Worm (Caenorhabditis elegans) whole organism, mixed stage, embryonic: Measurements from ENCODE around the gene col-116.
"Not testable (repeated sequence)": the region's sequence is repeated elsewhere in the genome, so short reads cannot be mapped to it uniquely, and the experiment has no call there.

Experiments
- M03D4.4 ChIP-seq: sonication (generic microtip); optimal IDR thresholded peaks from 2 replicates; lab custom pipeline; 2017; ENCODE audit warnings: mild to moderate bottlenecking, missing genetic modification characterization, missing compliant biosample characterization
- bed-3 ChIP-seq: fragments of 200-800 bp; sonication (Bioruptor generic); optimal IDR thresholded peaks from 3 replicates; lab custom pipeline; 2018; ENCODE audit warnings: mild to moderate bottlenecking, missing genetic modification characterization, moderate library complexity, missing compliant biosample characterization
- ceh-39 ChIP-seq: fragments of 150-350 bp; optimal IDR thresholded peaks from 2 replicates; lab custom pipeline; 2014; ENCODE audit warnings: missing biosample characterization, missing genetic modification characterization
- ceh-43 ChIP-seq: fragments of 200-800 bp; sonication (Bioruptor generic); optimal IDR thresholded peaks from 2 replicates; lab custom pipeline; 2018; ENCODE audit warnings: mild to moderate bottlenecking, missing genetic modification characterization, moderate library complexity, missing compliant biosample characterization
- ceh-83 ChIP-seq: fragments of 200-800 bp; sonication (Bioruptor generic); optimal IDR thresholded peaks from 2 replicates; lab custom pipeline; 2018; ENCODE audit warnings: mild to moderate bottlenecking, missing genetic modification characterization, missing compliant biosample characterization
- ces-1 ChIP-seq: fragments of 150-350 bp; optimal IDR thresholded peaks from 2 replicates; lab custom pipeline; 2014; ENCODE audit warnings: missing biosample characterization, missing genetic modification reagents, missing genetic modification characterization
- cnd-1 ChIP-seq: fragments of 200-800 bp; sonication (Bioruptor generic); optimal IDR thresholded peaks from 2 replicates; lab custom pipeline; 2018; ENCODE audit warnings: mild to moderate bottlenecking, missing genetic modification characterization, missing compliant biosample characterization
- drap-1 ChIP-seq: fragments of 200-800 bp; sonication (Bioruptor generic); optimal IDR thresholded peaks from 3 replicates; lab custom pipeline; 2018; ENCODE audit warnings: mild to moderate bottlenecking, missing genetic modification characterization, missing compliant biosample characterization
- elt-3 ChIP-seq: fragments of 150-350 bp; optimal IDR thresholded peaks from 2 replicates; lab custom pipeline; 2014; ENCODE audit warnings: missing biosample characterization, missing genetic modification characterization
- ham-2 ChIP-seq: fragments of 200-800 bp; sonication (Bioruptor generic); optimal IDR thresholded peaks from 2 replicates; lab custom pipeline; 2018; ENCODE audit warnings: mild to moderate bottlenecking, missing genetic modification characterization, missing compliant biosample characterization
- hlh-1 ChIP-seq: fragments of 150-350 bp; optimal IDR thresholded peaks from 2 replicates; lab custom pipeline; 2014; ENCODE audit warnings: missing biosample characterization, missing genetic modification reagents, missing genetic modification characterization
- mls-2 ChIP-seq: sonication (generic microtip); optimal IDR thresholded peaks from 2 replicates; lab custom pipeline; 2016; ENCODE audit warnings: mild to moderate bottlenecking, missing genetic modification characterization, moderate library complexity, missing compliant biosample characterization
- nhr-237 ChIP-seq: fragments of 150-350 bp; optimal IDR thresholded peaks from 2 replicates; lab custom pipeline; 2014; ENCODE audit warnings: missing biosample characterization, missing genetic modification characterization
- sptf-1 ChIP-seq: sonication (generic microtip); optimal IDR thresholded peaks from 2 replicates; lab custom pipeline; 2017; ENCODE audit warnings: mild to moderate bottlenecking, missing genetic modification characterization, moderate library complexity, missing compliant biosample characterization
- unc-120 ChIP-seq: sonication (generic microtip); optimal IDR thresholded peaks from 2 replicates; lab custom pipeline; 2017; ENCODE audit warnings: missing genetic modification characterization, missing compliant biosample characterization; ENCODE audit not compliant: poor library complexity, severe bottlenecking

The col-116 gene

DNA sequence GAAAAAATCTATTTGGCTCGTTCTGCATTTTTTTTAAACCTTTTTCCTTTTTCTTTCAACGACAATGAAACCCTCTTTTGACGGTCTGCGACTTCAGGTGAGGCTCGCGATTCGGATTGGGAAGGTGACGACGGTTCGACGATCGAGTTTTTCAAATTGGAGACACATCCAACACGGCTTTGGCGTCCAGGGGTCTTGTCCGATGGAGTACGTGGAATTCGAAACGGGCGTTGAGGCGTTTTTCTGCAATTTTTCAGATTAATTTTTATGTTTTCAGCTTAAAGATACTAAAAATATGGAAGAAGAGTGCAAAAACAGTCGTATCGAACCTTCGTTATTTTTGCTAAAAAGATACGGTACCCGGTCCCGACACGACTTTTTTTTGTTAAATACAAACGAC lies 33.4 kb downstream of the col-116 start, which contains the start of gene D2096.10:
TSS of gene D2096.10 (minus strand) at position 101 of the 400 bp plus-strand sequence.
- TF ChIP-seq ces-1 (GFP tag; lab: Kevin White, UChicago); M03D4.4 (tag; lab: Kevin White, UChicago); ceh-43 (GFP tag; lab: Kevin White, UChicago): not testable (repeated sequence)

DNA sequence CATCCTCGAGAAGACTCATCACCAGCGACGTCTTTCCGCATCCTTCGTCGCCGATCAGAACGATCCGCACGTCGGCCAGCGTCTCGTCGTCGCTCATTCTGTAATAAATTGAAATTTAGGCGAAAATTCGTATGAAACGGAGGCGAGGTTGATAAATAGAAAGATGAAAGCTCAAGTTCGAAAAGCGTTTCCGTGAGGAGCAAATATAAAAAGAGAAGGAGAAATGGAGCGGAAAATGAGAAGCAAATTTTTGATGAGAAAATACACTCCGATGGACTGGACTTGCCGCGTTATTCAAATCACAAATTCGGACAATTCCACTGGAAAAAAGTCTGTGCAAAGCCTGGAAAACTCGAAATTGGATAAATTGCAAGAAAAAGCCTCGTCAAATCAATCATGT lies 38.4 kb downstream of the col-116 start, which contains the start of gene D2096.11:
TSS of gene D2096.11 (minus strand) at position 101 of the 400 bp plus-strand sequence.
- TF ChIP-seq ceh-39 (tag; lab: Kevin White, UChicago), result no peak
- TF ChIP-seq, all 35 proteins: peak for 0

DNA sequence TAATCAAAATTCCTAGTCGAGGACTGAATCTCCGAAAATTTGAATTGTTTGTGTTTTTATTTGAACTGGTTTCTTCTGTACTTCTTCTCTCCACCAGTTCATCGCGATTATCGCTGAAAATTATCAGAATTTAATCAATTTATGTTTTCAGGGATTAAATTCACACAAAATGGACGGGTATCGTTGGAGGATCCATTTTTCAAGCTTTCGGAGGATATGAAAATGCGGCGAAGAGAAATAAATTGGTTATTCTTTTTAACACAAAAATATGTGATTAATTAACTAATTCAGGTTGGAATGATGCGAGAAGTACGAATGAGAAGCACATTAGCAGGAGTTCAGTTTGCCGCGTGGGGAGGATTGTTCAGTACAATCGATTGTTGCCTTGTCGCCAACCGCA lies 40.6 kb downstream of the col-116 start, which contains the start of gene timm-17B.2:
TSS of gene timm-17B.2 (plus strand) at position 301 of the 400 bp plus-strand sequence.
- TF ChIP-seq hlh-1 (tag; lab: Kevin White, UChicago) (no peak), mls-2 (tag; lab: Kevin White, UChicago) (no peak), ham-2 (no peak)

DNA sequence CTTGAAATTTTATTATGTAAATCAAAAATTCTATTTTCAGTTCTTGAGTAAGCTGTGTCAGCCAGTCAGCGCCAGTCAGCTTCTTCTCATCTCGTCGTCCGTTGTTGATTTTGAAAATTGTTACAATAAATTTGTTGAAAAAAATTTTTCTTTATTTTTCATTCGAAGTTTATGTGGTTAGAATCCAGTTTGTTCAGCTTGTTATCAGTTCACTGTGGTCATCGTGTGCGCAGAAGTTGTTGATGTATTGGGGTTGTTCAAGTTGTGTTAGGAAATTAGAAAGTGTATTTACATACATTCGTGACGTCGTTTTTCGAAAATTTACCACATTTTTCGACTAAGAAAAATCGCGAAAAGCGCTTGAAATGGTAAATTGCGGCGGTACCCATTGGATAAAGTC lies 42.1 kb downstream of the col-116 start:
- TF ChIP-seq bed-3 (GFP tag; lab: Kevin White, UChicago), result no peak
- TF ChIP-seq ceh-83, result no peak
- TF ChIP-seq ceh-43 (GFP tag; lab: Kevin White, UChicago), result no peak
- no peak for TF ChIP-seq cnd-1 (tag; lab: Kevin White, UChicago)
- TF ChIP-seq drap-1, result no peak
- no peak for TF ChIP-seq elt-3 (tag; lab: Kevin White, UChicago)
- no peak for TF ChIP-seq sptf-1 (tag; lab: Kevin White, UChicago)
- TF ChIP-seq nhr-237 (tag; lab: Kevin White, UChicago), result no peak
- TF ChIP-seq unc-120 (tag; lab: Kevin White, UChicago), result no peak
- no peak for TF ChIP-seq hlh-1 (tag; lab: Kevin White, UChicago)
